Worm (Caenorhabditis elegans): ENCODE results near the gene flad-1.

DNA sequence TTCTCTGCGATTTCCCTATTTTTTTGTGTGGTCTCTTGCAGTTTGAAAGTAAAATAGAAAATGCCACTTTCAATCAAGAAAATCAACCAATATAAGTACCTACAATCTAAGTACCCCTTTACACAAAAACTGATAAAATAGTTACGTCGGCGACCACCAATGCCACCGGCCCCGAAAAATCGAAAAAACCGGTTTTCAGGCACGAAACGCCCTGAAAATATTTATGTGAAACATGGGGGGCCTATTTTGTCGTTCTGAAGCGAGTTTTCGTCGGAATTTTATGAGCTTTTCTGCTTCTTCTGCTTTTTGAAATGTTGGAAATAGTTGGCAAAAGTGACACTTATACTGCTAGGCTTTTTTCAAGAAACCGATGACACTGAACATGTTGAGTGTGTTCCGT lies 44.7 kb downstream of the flad-1 start:
- no peak for TF ChIP-seq hlh-26 (GFP tag; conservative IDR thresholded peaks at IDR 0.05)
- TF ChIP-seq efl-1 (GFP tag; optimal IDR thresholded peaks at IDR 0.05), result no peak
- TF ChIP-seq F52B5.7 (tag; optimal IDR thresholded peaks at IDR 0.05), result no peak
